Worm (Caenorhabditis elegans): ENCODE data around the gene srd-35.

Gene srd-35

DNA sequence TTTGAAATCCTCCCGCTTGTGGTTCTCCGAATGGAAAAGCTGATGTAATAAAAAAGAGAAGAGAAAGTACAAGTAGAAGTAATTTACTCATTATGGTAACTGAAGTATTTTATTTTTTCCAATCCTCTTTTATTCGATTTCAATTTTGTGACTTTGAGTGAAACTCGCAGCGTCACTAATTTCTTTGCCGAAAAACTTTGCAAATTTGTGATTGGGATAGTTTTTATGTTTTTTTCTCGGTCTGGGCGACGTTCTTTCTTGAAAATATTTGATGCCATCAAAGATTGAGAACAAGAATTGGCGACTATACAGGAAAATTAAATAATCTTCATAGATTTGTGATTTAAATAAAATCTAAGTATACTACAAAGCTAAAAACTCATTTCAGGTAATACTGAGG, 35.4 kb downstream of the srd-35 start, which contains the start of gene far-4:
TSS of gene far-4 (minus strand) at position 101 of the 400 bp plus-strand sequence.
- TF ChIP-seq ceh-43 (GFP tag; optimal IDR thresholded peaks at IDR 0.05) (no peak), ztf-11 (tag; optimal IDR thresholded peaks at IDR 0.05) (no peak), lin-32 (GFP tag; optimal IDR thresholded peaks at IDR 0.05) (no peak), sptf-1 (tag; optimal IDR thresholded peaks at IDR 0.05) (no peak), cnd-1 (tag; optimal IDR thresholded peaks at IDR 0.05) (no peak)

DNA sequence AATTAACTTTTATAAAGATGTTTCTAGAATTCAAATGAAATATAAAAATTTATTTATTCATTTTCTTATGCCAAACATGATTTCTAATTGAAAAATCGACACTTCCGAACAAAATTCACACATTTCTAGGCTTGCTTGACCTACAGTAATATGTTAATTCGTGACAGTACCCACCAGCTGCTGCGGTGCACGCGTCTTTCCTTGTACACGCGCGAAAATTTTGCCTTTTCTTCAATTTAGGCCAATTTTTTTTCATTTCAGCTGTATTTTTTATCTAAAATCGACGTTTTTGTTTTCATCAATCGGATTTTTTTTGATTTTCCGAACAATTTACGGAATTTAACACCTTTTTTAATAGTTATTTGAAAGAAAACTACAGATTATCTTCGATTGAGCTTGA, 35.9 kb downstream of the srd-35 start:
- TF ChIP-seq nhr-28 (tag; optimal IDR thresholded peaks at IDR 0.05) (no peak), ztf-11 (tag; optimal IDR thresholded peaks at IDR 0.05) (no peak), snpc-4 (tag; optimal IDR thresholded peaks at IDR 0.05) (no peak), hlh-1 (tag; optimal IDR thresholded peaks at IDR 0.05) (no peak), nhr-12 (tag; optimal IDR thresholded peaks at IDR 0.05) (no peak), unc-120 (tag; optimal IDR thresholded peaks at IDR 0.05; ENCODE audit: poor library complexity, severe bottlenecking) (no peak), nhr-237 (tag; optimal IDR thresholded peaks at IDR 0.05) (no peak), lin-32 (GFP tag; optimal IDR thresholded peaks at IDR 0.05) (no peak), sem-2 (GFP tag; optimal IDR thresholded peaks at IDR 0.05) (no peak), ceh-39 (tag; optimal IDR thresholded peaks at IDR 0.05) (no peak), sptf-1 (tag; optimal IDR thresholded peaks at IDR 0.05) (no peak), bed-3 (GFP tag; optimal IDR thresholded peaks at IDR 0.05) (no peak), flh-1 (GFP tag; optimal IDR thresholded peaks at IDR 0.05) (no peak), unc-39 (tag; optimal IDR thresholded peaks at IDR 0.05) (no peak), ces-1 (GFP tag; optimal IDR thresholded peaks at IDR 0.05) (no peak), mab-5 (tag; optimal IDR thresholded peaks at IDR 0.05) (no peak), zip-8 (tag; optimal IDR thresholded peaks at IDR 0.05) (no peak), nhr-2 (tag; optimal IDR thresholded peaks at IDR 0.05) (no peak)

DNA sequence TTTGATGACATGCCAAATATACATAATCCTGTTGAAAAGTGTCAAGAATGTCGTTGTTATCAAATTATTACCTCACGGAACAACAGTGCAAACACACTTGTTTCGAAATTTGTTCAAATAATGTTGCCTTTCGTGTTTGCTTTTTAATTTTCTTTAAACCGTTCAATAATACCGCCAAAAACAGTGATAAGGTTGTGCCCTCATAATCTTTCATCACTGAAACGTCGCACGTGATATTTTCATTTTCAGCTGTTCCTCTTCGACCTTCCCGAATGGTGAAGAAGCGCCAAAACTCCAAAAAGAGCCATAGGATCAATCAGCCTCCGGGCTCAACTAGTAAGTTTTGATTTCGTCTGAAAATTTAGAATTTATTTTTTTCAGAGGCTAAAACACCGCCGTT, 37.9 kb downstream of the srd-35 start, which contains the start of gene inft-2:
TSS of gene inft-2 (plus strand) at position 248 of the 400 bp plus-strand sequence.
- TF ChIP-seq ceh-83 (GFP tag; optimal IDR thresholded peaks at IDR 0.05) = no peak
- no peak for TF ChIP-seq ces-1 (GFP tag; optimal IDR thresholded peaks at IDR 0.05)
- no peak for TF ChIP-seq nhr-237 (tag; optimal IDR thresholded peaks at IDR 0.05)
- no peak for TF ChIP-seq ceh-43 (GFP tag; optimal IDR thresholded peaks at IDR 0.05)
- no peak for TF ChIP-seq unc-62 (GFP tag; optimal IDR thresholded peaks at IDR 0.05)
- TF ChIP-seq lin-32 (GFP tag; optimal IDR thresholded peaks at IDR 0.05) = no peak
- no peak for TF ChIP-seq mep-1 (tag; optimal IDR thresholded peaks at IDR 0.05)
- TF ChIP-seq M03D4.4 (tag; optimal IDR thresholded peaks at IDR 0.05) = no peak
- no peak for TF ChIP-seq tbx-8 (GFP tag; optimal IDR thresholded peaks at IDR 0.05)
- TF ChIP-seq drap-1 (GFP tag; optimal IDR thresholded peaks at IDR 0.05) = no peak
- no peak for TF ChIP-seq nhr-76 (tag; optimal IDR thresholded peaks at IDR 0.05)
- no peak for TF ChIP-seq pha-4 (tag; optimal IDR thresholded peaks at IDR 0.05)
- TF ChIP-seq snpc-4 (tag; optimal IDR thresholded peaks at IDR 0.05) = no peak
- no peak for TF ChIP-seq zip-8 (tag; optimal IDR thresholded peaks at IDR 0.05)
- no peak for TF ChIP-seq cnd-1 (tag; optimal IDR thresholded peaks at IDR 0.05)
- TF ChIP-seq sptf-1 (tag; optimal IDR thresholded peaks at IDR 0.05) = no peak
- no peak for TF ChIP-seq bed-3 (GFP tag; optimal IDR thresholded peaks at IDR 0.05)
- no peak for TF ChIP-seq sem-2 (GFP tag; optimal IDR thresholded peaks at IDR 0.05)
- no peak for TF ChIP-seq blmp-1 (tag; optimal IDR thresholded peaks at IDR 0.05)
- no peak for TF ChIP-seq lin-13 (tag; optimal IDR thresholded peaks at IDR 0.05)

ce11 chrV:13003378-13003777, 39.2 kb downstream of the srd-35 start:
- TF ChIP-seq nhr-76 (tag; optimal IDR thresholded peaks at IDR 0.05) (no peak), unc-120 (tag; optimal IDR thresholded peaks at IDR 0.05; ENCODE audit: poor library complexity, severe bottlenecking) (peak; percentile 87), pha-4 (tag; optimal IDR thresholded peaks at IDR 0.05) (peak; percentile 29), hlh-1 (tag; optimal IDR thresholded peaks at IDR 0.05) (no peak), unc-62 (GFP tag; optimal IDR thresholded peaks at IDR 0.05) (peak; percentile 37), ceh-43 (GFP tag; optimal IDR thresholded peaks at IDR 0.05) (peak; percentile 78), sptf-1 (tag; optimal IDR thresholded peaks at IDR 0.05) (peak; percentile 93), drap-1 (GFP tag; optimal IDR thresholded peaks at IDR 0.05) (peak; percentile 87), cnd-1 (tag; optimal IDR thresholded peaks at IDR 0.05) (peak; percentile 79), elt-1 (tag; optimal IDR thresholded peaks at IDR 0.05; ENCODE audit: borderline replicate concordance, insufficient read depth) (peak; percentile 16), ceh-83 (GFP tag; optimal IDR thresholded peaks at IDR 0.05) (peak; percentile 92), tbx-8 (GFP tag; optimal IDR thresholded peaks at IDR 0.05) (peak; percentile 62), bed-3 (GFP tag; optimal IDR thresholded peaks at IDR 0.05) (peak; percentile 74), blmp-1 (tag; optimal IDR thresholded peaks at IDR 0.05) (no peak), zip-8 (tag; optimal IDR thresholded peaks at IDR 0.05) (no peak), ces-1 (GFP tag; optimal IDR thresholded peaks at IDR 0.05) (no peak), lin-32 (GFP tag; optimal IDR thresholded peaks at IDR 0.05) (peak; percentile 86), lsy-2 (tag; optimal IDR thresholded peaks at IDR 0.05) (no peak), nhr-28 (tag; optimal IDR thresholded peaks at IDR 0.05) (peak; percentile 69), lin-13 (tag; optimal IDR thresholded peaks at IDR 0.05) (peak; percentile 43), mep-1 (tag; optimal IDR thresholded peaks at IDR 0.05) (peak; percentile 26), nhr-237 (tag; optimal IDR thresholded peaks at IDR 0.05) (peak; percentile 10), M03D4.4 (tag; optimal IDR thresholded peaks at IDR 0.05) (peak; percentile 87), nhr-12 (tag; optimal IDR thresholded peaks at IDR 0.05) (no peak), elt-3 (tag; optimal IDR thresholded peaks at IDR 0.05) (no peak), sem-2 (GFP tag; optimal IDR thresholded peaks at IDR 0.05) (peak; percentile 80), mab-5 (tag; optimal IDR thresholded peaks at IDR 0.05) (no peak), mls-2 (tag; optimal IDR thresholded peaks at IDR 0.05) (peak; percentile 94), flh-1 (GFP tag; optimal IDR thresholded peaks at IDR 0.05) (peak; percentile 41), unc-39 (tag; optimal IDR thresholded peaks at IDR 0.05) (no peak), snpc-4 (tag; optimal IDR thresholded peaks at IDR 0.05) (no peak), nhr-2 (tag; optimal IDR thresholded peaks at IDR 0.05) (no peak), ztf-11 (tag; optimal IDR thresholded peaks at IDR 0.05) (no peak), ham-2 (GFP tag; optimal IDR thresholded peaks at IDR 0.05) (peak; percentile 90), ceh-39 (tag; optimal IDR thresholded peaks at IDR 0.05) (no peak)
